Fruit fly (Drosophila melanogaster): ENCODE data around the gene Fhos.
A peak's percentile ranks its signal among the peaks of the same experiment; 100 is the strongest.

The Fhos gene

DNA sequence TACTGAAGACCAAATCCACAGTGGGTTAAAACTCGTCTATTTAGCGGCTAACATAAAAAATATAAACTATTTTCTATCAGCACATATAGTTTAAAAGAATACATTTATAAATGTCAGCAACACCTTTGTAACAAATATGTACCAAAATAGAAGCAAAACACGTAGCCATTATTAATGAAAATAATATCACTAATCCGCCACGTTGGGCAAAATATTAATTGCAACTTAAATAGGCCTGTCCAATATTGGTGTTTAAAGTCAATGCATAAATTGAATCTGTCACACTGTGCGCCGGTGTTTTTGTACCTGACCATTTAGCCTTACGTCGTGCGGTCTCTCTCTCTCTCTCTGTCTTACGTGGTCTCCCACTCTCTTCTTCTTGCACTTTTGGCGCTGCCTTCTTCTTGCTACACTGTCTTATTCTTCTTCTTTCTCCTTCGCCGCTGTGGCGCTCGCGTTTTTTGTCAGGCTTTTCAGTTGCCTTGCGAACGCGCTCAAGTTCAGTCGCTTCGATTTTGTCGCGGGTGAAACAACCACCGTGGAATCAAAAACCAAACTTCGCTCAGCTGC is 12.6 kb downstream of the Fhos start (continued):
- peak; percentile 90 for TF ChIP-seq wek (GFP tag; optimal IDR thresholded peaks at IDR 0.05)
- no peak for TF ChIP-seq Dfd (GFP tag; optimal IDR thresholded peaks at IDR 0.05)
- peak; percentile 63 for TF ChIP-seq nerfin-2 (GFP tag; IDR thresholded peaks at IDR 0.05; ENCODE audit: partially characterized antibody)
- peak; percentile 97 for TF ChIP-seq salm (tag; optimal IDR thresholded peaks at IDR 0.05)
- peak; percentile 87 for TF ChIP-seq CG7987 (GFP tag; optimal IDR thresholded peaks at IDR 0.05)
- peak; percentile 91 for TF ChIP-seq Hey (tag; optimal IDR thresholded peaks at IDR 0.05)
- TF ChIP-seq jigr1 (GFP tag; IDR thresholded peaks at IDR 0.05), result peak; percentile 98
- peak; percentile 75 for TF ChIP-seq knrl (GFP tag; IDR thresholded peaks at IDR 0.05; ENCODE audit: partially characterized antibody)
- peak; percentile 94 for TF ChIP-seq CG14050 (GFP tag; IDR thresholded peaks at IDR 0.05)
- no peak for TF ChIP-seq CG2129 (GFP tag; IDR thresholded peaks at IDR 0.05; ENCODE audit: partially characterized antibody)
- TF ChIP-seq ato (GFP tag; IDR thresholded peaks at IDR 0.05; ENCODE audit: partially characterized antibody), result no peak; the same call in none of the 2 replicates
- TF ChIP-seq NK7.1 (GFP tag; optimal IDR thresholded peaks at IDR 0.05), result peak; percentile 91
- TF ChIP-seq ems (GFP tag; optimal IDR thresholded peaks at IDR 0.05), result peak; percentile 94
- peak; percentile 97 for TF ChIP-seq CG10366 (GFP tag; IDR thresholded peaks at IDR 0.05)
- TF ChIP-seq D19B (GFP tag; optimal IDR thresholded peaks at IDR 0.05), result peak; percentile 87
- TF ChIP-seq CG8924 (tag; optimal IDR thresholded peaks at IDR 0.05), result peak; percentile 99
- TF ChIP-seq Max (GFP tag; optimal IDR thresholded peaks at IDR 0.05), result peak; percentile 99
- peak; percentile 97 for TF ChIP-seq maf-S (GFP tag; optimal IDR thresholded peaks at IDR 0.05)
- peak; percentile 99 for TF ChIP-seq az2 (GFP tag; optimal IDR thresholded peaks at IDR 0.05)
- TF ChIP-seq CG15269 (tag; optimal IDR thresholded peaks at IDR 0.05), result peak; percentile 98
- TF ChIP-seq CG18476 (GFP tag; optimal IDR thresholded peaks at IDR 0.05), result peak; percentile 97
- TF ChIP-seq CG2116 (GFP tag; optimal IDR thresholded peaks at IDR 0.05), result peak; percentile 82
- TF ChIP-seq inv (GFP tag; IDR thresholded peaks at IDR 0.05; ENCODE audit: partially characterized antibody), result peak; percentile 43; the same call in 1 of the 2 replicates
- TF ChIP-seq Nf-YA (GFP tag; IDR thresholded peaks at IDR 0.05), result peak; percentile 90
- peak; percentile 99 for TF ChIP-seq lilli (GFP tag; optimal IDR thresholded peaks at IDR 0.05)
- peak; percentile 97 for TF ChIP-seq CG2875 (GFP tag; optimal IDR thresholded peaks at IDR 0.05)
- TF ChIP-seq CG31365 (tag; optimal IDR thresholded peaks at IDR 0.05), result peak; percentile 86
- peak; percentile 98 for TF ChIP-seq jing (GFP tag; optimal IDR thresholded peaks at IDR 0.05)
- TF ChIP-seq shn (GFP tag; optimal IDR thresholded peaks at IDR 0.05), result peak; percentile 98
- peak; percentile 97 for TF ChIP-seq Jarid2 (GFP tag; optimal IDR thresholded peaks at IDR 0.05)
- TF ChIP-seq ind (GFP tag; optimal IDR thresholded peaks at IDR 0.05), result peak; percentile 98
- TF ChIP-seq klu (GFP tag; IDR thresholded peaks at IDR 0.05), result peak; percentile 97
- TF ChIP-seq CG11085 (GFP tag; IDR thresholded peaks at IDR 0.05), result peak; percentile 94
- peak; percentile 59; the same call in 1 of the 3 replicates for TF ChIP-seq hb (GFP tag; IDR thresholded peaks at IDR 0.05; ENCODE audit: partially characterized antibody)
- no peak for TF ChIP-seq bigmax (GFP tag; optimal IDR thresholded peaks at IDR 0.05)
- TF ChIP-seq CG15479 (GFP tag; optimal IDR thresholded peaks at IDR 0.05), result no peak
- TF ChIP-seq ssp (GFP tag; IDR thresholded peaks at IDR 0.05), result peak; percentile 93
- TF ChIP-seq pnt (GFP tag; optimal IDR thresholded peaks at IDR 0.05), result peak; percentile 97
- peak; percentile 97 for TF ChIP-seq Meics (GFP tag; optimal IDR thresholded peaks at IDR 0.05)
- peak; percentile 74 to 100 for TF ChIP-seq eve (GFP tag; optimal IDR thresholded peaks at IDR 0.05)
- TF ChIP-seq Optix (GFP tag; IDR thresholded peaks at IDR 0.05), result peak; percentile 97
- TF ChIP-seq Hr39 (optimal IDR thresholded peaks at IDR 0.05), result no peak
- TF ChIP-seq ttk (GFP tag; IDR thresholded peaks at IDR 0.05), result peak; percentile 96
- TF ChIP-seq CG7556 (GFP tag; optimal IDR thresholded peaks at IDR 0.05), result peak; percentile 99
- peak; percentile 78 for TF ChIP-seq Dip2 (GFP tag; IDR thresholded peaks at IDR 0.05)
- peak; percentile 97 for TF ChIP-seq H2.0 (GFP tag; IDR thresholded peaks at IDR 0.05)
- peak; percentile 4 for TF ChIP-seq cg (GFP tag; optimal IDR thresholded peaks at IDR 0.05)
- peak; percentile 98 for TF ChIP-seq Med (GFP tag)
- TF ChIP-seq scrt (GFP tag; optimal IDR thresholded peaks at IDR 0.05), result peak; percentile 86
- TF ChIP-seq ab (GFP tag; optimal IDR thresholded peaks at IDR 0.05), result peak; percentile 98

Data from whole organism, embryonic.